Worm (Caenorhabditis elegans): ENCODE data around the gene F16H6.7.

ce11 chrV:18246077-18246476 lies 37.1 kb upstream of the F16H6.7 start:
- TF ChIP-seq dve-1 (tag; optimal IDR thresholded peaks at IDR 0.05) (no peak), syd-9 (tag; optimal IDR thresholded peaks at IDR 0.05) (no peak), dmd-4 (tag; optimal IDR thresholded peaks at IDR 0.05; ENCODE audit: borderline replicate concordance) (no peak), fax-1 (tag; optimal IDR thresholded peaks at IDR 0.05) (no peak), lim-6 (tag; optimal IDR thresholded peaks at IDR 0.05) (no peak), pros-1 (tag; optimal IDR thresholded peaks at IDR 0.05) (no peak), lin-11 (tag; optimal IDR thresholded peaks at IDR 0.05) (no peak), elt-2 (tag; optimal IDR thresholded peaks at IDR 0.05) (peak; percentile 7), unc-86 (tag; optimal IDR thresholded peaks at IDR 0.05) (no peak), pqm-1 (tag; optimal IDR thresholded peaks at IDR 0.05) (no peak), pag-3 (tag; optimal IDR thresholded peaks at IDR 0.05; ENCODE audit: borderline replicate concordance) (no peak), pax-1 (tag; optimal IDR thresholded peaks at IDR 0.05) (no peak)

Data from whole organism, late embryonic.